Worm (Caenorhabditis elegans) whole organism, mixed stage, embryonic: ENCODE results near the gene T23F11.2.

Experiments used
- M03D4.4 ChIP-seq: sonication (generic microtip); optimal IDR thresholded peaks from 2 replicates; lab custom pipeline; 2017; ENCODE audit warnings: mild to moderate bottlenecking, missing genetic modification characterization, missing compliant biosample characterization
- bed-3 ChIP-seq: fragments of 200-800 bp; sonication (Bioruptor generic); optimal IDR thresholded peaks from 3 replicates; lab custom pipeline; 2018; ENCODE audit warnings: mild to moderate bottlenecking, missing genetic modification characterization, moderate library complexity, missing compliant biosample characterization
- blmp-1 ChIP-seq: fragments of 150-350 bp; optimal IDR thresholded peaks from 2 replicates; lab custom pipeline; 2014; ENCODE audit warnings: missing biosample characterization, missing genetic modification characterization
- ceh-43 ChIP-seq: fragments of 200-800 bp; sonication (Bioruptor generic); optimal IDR thresholded peaks from 2 replicates; lab custom pipeline; 2018; ENCODE audit warnings: mild to moderate bottlenecking, missing genetic modification characterization, moderate library complexity, missing compliant biosample characterization
- ces-1 ChIP-seq: fragments of 150-350 bp; optimal IDR thresholded peaks from 2 replicates; lab custom pipeline; 2014; ENCODE audit warnings: missing biosample characterization, missing genetic modification reagents, missing genetic modification characterization
- cnd-1 ChIP-seq: fragments of 200-800 bp; sonication (Bioruptor generic); optimal IDR thresholded peaks from 2 replicates; lab custom pipeline; 2018; ENCODE audit warnings: mild to moderate bottlenecking, missing genetic modification characterization, missing compliant biosample characterization
- drap-1 ChIP-seq: fragments of 200-800 bp; sonication (Bioruptor generic); optimal IDR thresholded peaks from 3 replicates; lab custom pipeline; 2018; ENCODE audit warnings: mild to moderate bottlenecking, missing genetic modification characterization, missing compliant biosample characterization
- elt-1 ChIP-seq: sonication (generic microtip); optimal IDR thresholded peaks from 2 replicates; lab custom pipeline; 2017; ENCODE audit warnings: missing genetic modification characterization, mild to moderate bottlenecking, missing compliant biosample characterization, antibody characterized with exemption, moderate library complexity, borderline replicate concordance; ENCODE audit not compliant: insufficient read depth
- ham-2 ChIP-seq: fragments of 200-800 bp; sonication (Bioruptor generic); optimal IDR thresholded peaks from 2 replicates; lab custom pipeline; 2018; ENCODE audit warnings: mild to moderate bottlenecking, missing genetic modification characterization, missing compliant biosample characterization
- hlh-1 ChIP-seq: fragments of 150-350 bp; optimal IDR thresholded peaks from 2 replicates; lab custom pipeline; 2014; ENCODE audit warnings: missing biosample characterization, missing genetic modification reagents, missing genetic modification characterization
- lin-13 ChIP-seq: fragments of 150-350 bp; optimal IDR thresholded peaks from 2 replicates; lab custom pipeline; 2014; ENCODE audit warnings: missing biosample characterization, missing genetic modification characterization
- lin-32 ChIP-seq: fragments of 200-800 bp; sonication (Bioruptor generic); optimal IDR thresholded peaks from 2 replicates; lab custom pipeline; 2018; ENCODE audit warnings: mild to moderate bottlenecking, missing genetic modification characterization, missing compliant biosample characterization
- lsy-2 ChIP-seq: fragments of 150-350 bp; optimal IDR thresholded peaks from 2 replicates; lab custom pipeline; 2014; ENCODE audit warnings: missing biosample characterization, missing genetic modification characterization
- mab-5 ChIP-seq: fragments of 150-350 bp; optimal IDR thresholded peaks from 2 replicates; lab custom pipeline; 2014; ENCODE audit warnings: missing biosample characterization, missing genetic modification characterization
- mep-1 ChIP-seq: fragments of 150-350 bp; optimal IDR thresholded peaks from 2 replicates; lab custom pipeline; 2017; ENCODE audit warnings: missing biosample characterization, missing genetic modification reagents, missing genetic modification characterization, inconsistent platforms
- nhr-2 ChIP-seq: fragments of 150-350 bp; optimal IDR thresholded peaks from 2 replicates; lab custom pipeline; 2014; ENCODE audit warnings: missing biosample characterization, missing genetic modification characterization
- nhr-237 ChIP-seq: fragments of 150-350 bp; optimal IDR thresholded peaks from 2 replicates; lab custom pipeline; 2014; ENCODE audit warnings: missing biosample characterization, missing genetic modification characterization
- nhr-28 ChIP-seq: fragments of 150-350 bp; optimal IDR thresholded peaks from 2 replicates; lab custom pipeline; 2014; ENCODE audit warnings: missing biosample characterization, missing genetic modification characterization
- nhr-76 ChIP-seq: sonication (generic microtip); optimal IDR thresholded peaks from 2 replicates; lab custom pipeline; 2017; ENCODE audit warnings: missing biosample characterization, missing genetic modification characterization
- pha-4 ChIP-seq: fragments of 150-350 bp; optimal IDR thresholded peaks from 2 replicates; lab custom pipeline; 2018; ENCODE audit warnings: missing biosample characterization, missing genetic modification reagents, missing genetic modification characterization
- sem-2 ChIP-seq: fragments of 200-800 bp; sonication (Bioruptor generic); optimal IDR thresholded peaks from 2 replicates; lab custom pipeline; 2018; ENCODE audit warnings: mild to moderate bottlenecking, missing genetic modification characterization, missing compliant biosample characterization
- snpc-4 ChIP-seq: fragments of 150-350 bp; optimal IDR thresholded peaks from 2 replicates; lab custom pipeline; 2014; ENCODE audit warnings: missing biosample characterization, missing genetic modification characterization
- sptf-1 ChIP-seq: sonication (generic microtip); optimal IDR thresholded peaks from 2 replicates; lab custom pipeline; 2017; ENCODE audit warnings: mild to moderate bottlenecking, missing genetic modification characterization, moderate library complexity, missing compliant biosample characterization
- tbx-8 ChIP-seq: fragments of 200-800 bp; sonication (Bioruptor generic); optimal IDR thresholded peaks from 2 replicates; lab custom pipeline; 2018; ENCODE audit warnings: mild to moderate bottlenecking, missing genetic modification characterization, moderate library complexity, missing compliant biosample characterization
- unc-120 ChIP-seq: sonication (generic microtip); optimal IDR thresholded peaks from 2 replicates; lab custom pipeline; 2017; ENCODE audit warnings: missing genetic modification characterization, missing compliant biosample characterization; ENCODE audit not compliant: poor library complexity, severe bottlenecking
- unc-62 ChIP-seq: fragments of 150-350 bp; optimal IDR thresholded peaks from 2 replicates; lab custom pipeline; 2014; ENCODE audit warnings: missing biosample characterization, missing genetic modification reagents, missing genetic modification characterization
- zip-8 ChIP-seq: fragments of 150-350 bp; optimal IDR thresholded peaks from 2 replicates; lab custom pipeline; 2014; ENCODE audit warnings: missing biosample characterization, missing genetic modification characterization
- ztf-11 ChIP-seq: fragments of 150-350 bp; optimal IDR thresholded peaks from 2 replicates; lab custom pipeline; 2014; ENCODE audit warnings: missing biosample characterization, missing genetic modification characterization

Gene T23F11.2

ce11 chrIII:4634947-4635346, 20.4 kb downstream of the T23F11.2 start, which contains the start of gene clec-153:
TSS of gene clec-153 (plus strand) at chrIII:4635247.
- TF ChIP-seq lin-13 (no peak), hlh-1 (no peak), tbx-8 (GFP tag; lab: Kevin White, UChicago) (no peak)

ce11 chrIII:4628165-4628564, 27.1 kb downstream of the T23F11.2 start, which contains the start of gene clec-151:
TSS of gene clec-151 (plus strand) at chrIII:4628465.
- TF ChIP-seq nhr-76 (tag; lab: Kevin White, UChicago) (no peak), M03D4.4 (tag; lab: Kevin White, UChicago) (no peak), elt-1 (tag; lab: Kevin White, UChicago) (no peak), tbx-8 (GFP tag; lab: Kevin White, UChicago) (no peak), unc-62 (GFP tag; lab: Kevin White, UChicago) (no peak), drap-1 (GFP tag; lab: Kevin White, UChicago) (no peak), ham-2 (GFP tag; lab: Kevin White, UChicago) (no peak), snpc-4 (tag; lab: Kevin White, UChicago) (no peak), hlh-1 (no peak)

ce11 chrIII:4626148-4626922, 29.0 kb downstream of the T23F11.2 start:
- TF ChIP-seq lin-13 (no peak), sem-2 (GFP tag; lab: Kevin White, UChicago) (peak; percentile 53), cnd-1 (tag; lab: Kevin White, UChicago) (peak; percentile 37), mab-5 (tag; lab: Kevin White, UChicago) (no peak), drap-1 (GFP tag; lab: Kevin White, UChicago) (peak; percentile 28), M03D4.4 (tag; lab: Kevin White, UChicago) (peak; percentile 52)

- TF ChIP-seq nhr-2 (tag; lab: Kevin White, UChicago) (no peak), elt-1 (tag; lab: Kevin White, UChicago) (no peak), ham-2 (GFP tag; lab: Kevin White, UChicago) (no peak), ces-1 (GFP tag; lab: Kevin White, UChicago) (peak; percentile 62), cnd-1 (tag; lab: Kevin White, UChicago) (no peak), bed-3 (GFP tag; lab: Kevin White, UChicago) (no peak), hlh-1 (no peak)
These were observed 32.7 kb downstream of the T23F11.2 start, which contains the start of gene lron-5 for ce11 chrIII:4622375-4623130. TSS of gene lron-5 (plus strand) at chrIII:4623029.

ce11 chrIII:4616071-4616571, 39.2 kb downstream of the T23F11.2 start, which contains the start of gene lips-3:
TSS of gene lips-3 (plus strand) at chrIII:4616528.
- peak; percentile 7 for TF ChIP-seq unc-62 (GFP tag; lab: Kevin White, UChicago)
- TF ChIP-seq lin-13 = no peak
- no peak for TF ChIP-seq pha-4 (tag; lab: Kevin White, UChicago)

ce11 chrIII:4612334-4612953, 42.9 kb downstream of the T23F11.2 start, which contains the start of gene sel-2:
TSS of gene sel-2 (minus strand) at chrIII:4612384.
- no peak for TF ChIP-seq drap-1 (GFP tag; lab: Kevin White, UChicago)
- no peak for TF ChIP-seq snpc-4 (tag; lab: Kevin White, UChicago)
- peak; percentile 69 for TF ChIP-seq ces-1 (GFP tag; lab: Kevin White, UChicago)
- TF ChIP-seq sem-2 (GFP tag; lab: Kevin White, UChicago) = no peak
- TF ChIP-seq pha-4 (tag; lab: Kevin White, UChicago) = peak; percentile 57
- TF ChIP-seq ham-2 (GFP tag; lab: Kevin White, UChicago) = no peak
- no peak for TF ChIP-seq ztf-11 (tag; lab: Kevin White, UChicago)
- TF ChIP-seq nhr-2 (tag; lab: Kevin White, UChicago) = peak; percentile 62
- TF ChIP-seq unc-120 (tag; lab: Kevin White, UChicago) = peak; percentile 80
- TF ChIP-seq lin-13 = no peak
- no peak for TF ChIP-seq nhr-28 (tag; lab: Kevin White, UChicago)
- peak; percentile 39 for TF ChIP-seq sptf-1 (tag; lab: Kevin White, UChicago)
- TF ChIP-seq tbx-8 (GFP tag; lab: Kevin White, UChicago) = no peak
- TF ChIP-seq nhr-237 = no peak
- TF ChIP-seq zip-8 (tag; lab: Kevin White, UChicago) = no peak
- TF ChIP-seq nhr-76 (tag; lab: Kevin White, UChicago) = no peak
- no peak for TF ChIP-seq lin-32 (GFP tag; lab: Kevin White, UChicago)
- no peak for TF ChIP-seq ceh-43
- TF ChIP-seq cnd-1 (tag; lab: Kevin White, UChicago) = peak; percentile 9
- TF ChIP-seq mep-1 (tag; lab: Kevin White, UChicago) = no peak
- TF ChIP-seq lsy-2 = no peak
- TF ChIP-seq blmp-1 (tag; lab: Kevin White, UChicago) = no peak
- no peak for TF ChIP-seq hlh-1
- TF ChIP-seq mab-5 (tag; lab: Kevin White, UChicago) = no peak
- TF ChIP-seq, all 35 proteins: peak for 6
